Fruit fly (Drosophila melanogaster) whole organism, embryonic: ENCODE measurements around the gene CG15412.
A peak's percentile ranks its signal among the peaks of the same experiment; 100 is the strongest.

ENCODE experiments used
- ATbp ChIP-seq: fragments of 200-800 bp; sonication (Bioruptor generic); optimal IDR thresholded peaks from 2 replicates; lab custom pipeline; 2017; ENCODE audit warnings: missing biosample characterization, mild to moderate bottlenecking, missing genetic modification characterization, missing genetic modification reagents
- Blimp-1 ChIP-seq: fragments of 200-800 bp; sonication (Bioruptor generic); optimal IDR thresholded peaks from 3 replicates; lab custom pipeline; 2018; ENCODE audit warnings: missing biosample characterization, missing genetic modification characterization, mild to moderate bottlenecking, moderate library complexity, missing genetic modification reagents
- CG1024 ChIP-seq: fragments of 200-800 bp; sonication (Bioruptor generic); IDR thresholded peaks from 2 replicates; pipeline ENCODE4 v1.3.6; 2022; ENCODE audit warnings: missing biosample characterization, missing genetic modification characterization
- CG10274 ChIP-seq: fragments of 200-800 bp; sonication (Bioruptor generic); optimal IDR thresholded peaks from 3 replicates; lab custom pipeline; 2017; ENCODE audit warnings: missing biosample characterization, mild to moderate bottlenecking, missing genetic modification characterization
- CG10565 ChIP-seq: fragments of 200-800 bp; sonication (Bioruptor generic); optimal IDR thresholded peaks from 3 replicates; lab custom pipeline; 2016; ENCODE audit warnings: missing biosample characterization, mild to moderate bottlenecking, missing genetic modification characterization
- CG10959 ChIP-seq: fragments of 200-800 bp; sonication (Bioruptor generic); IDR thresholded peaks from 2 replicates; pipeline ENCODE4 v1.3.6; 2022; ENCODE audit warnings: missing biosample characterization, missing genetic modification characterization
- CG11247 ChIP-seq: fragments of 200-800 bp; sonication (Bioruptor generic); IDR thresholded peaks from 2 replicates; pipeline ENCODE4 v1.3.6; 2022; ENCODE audit warnings: missing biosample characterization, missing genetic modification characterization
- CG11696 ChIP-seq: fragments of 200-800 bp; sonication (Bioruptor generic); IDR thresholded peaks from 2 replicates; pipeline ENCODE4 v1.3.6; 2022; ENCODE audit warnings: missing biosample characterization, missing genetic modification characterization
- CG12391 ChIP-seq: fragments of 200-800 bp; sonication (Bioruptor generic); optimal IDR thresholded peaks from 3 replicates; lab custom pipeline; 2018; ENCODE audit warnings: missing biosample characterization, mild to moderate bottlenecking, missing genetic modification characterization, moderate library complexity
- CG14710 ChIP-seq: fragments of 200-800 bp; sonication (Bioruptor generic); optimal IDR thresholded peaks from 3 replicates; lab custom pipeline; 2019; ENCODE audit warnings: missing biosample characterization, mild to moderate bottlenecking, missing genetic modification characterization, moderate library complexity
- CG15601 ChIP-seq: fragments of 200-800 bp; sonication (Bioruptor generic); optimal IDR thresholded peaks from 3 replicates; lab custom pipeline; 2019; ENCODE audit warnings: missing biosample characterization, mild to moderate bottlenecking, missing genetic modification characterization, moderate library complexity
- CG1602 ChIP-seq: fragments of 200-800 bp; sonication (Bioruptor generic); optimal IDR thresholded peaks from 3 replicates; lab custom pipeline; 2016; ENCODE audit warnings: missing biosample characterization, missing genetic modification characterization
- CG17186 ChIP-seq: fragments of 200-800 bp; sonication (Bioruptor generic); optimal IDR thresholded peaks from 3 replicates; lab custom pipeline; 2017; ENCODE audit warnings: missing biosample characterization, missing genetic modification reagents, missing genetic modification characterization
- CG17359 ChIP-seq: fragments of 200-800 bp; sonication (Bioruptor generic); optimal IDR thresholded peaks from 3 replicates; lab custom pipeline; 2018; ENCODE audit warnings: missing biosample characterization, mild to moderate bottlenecking, missing genetic modification characterization, moderate library complexity
- CG17912 ChIP-seq: fragments of 200-800 bp; sonication (Bioruptor generic); optimal IDR thresholded peaks from 2 replicates; lab custom pipeline; 2018; ENCODE audit warnings: missing biosample characterization, mild to moderate bottlenecking, missing genetic modification characterization
- CG18619 ChIP-seq: fragments of 200-800 bp; sonication (Bioruptor generic); optimal IDR thresholded peaks from 3 replicates; lab custom pipeline; 2017; ENCODE audit warnings: missing biosample characterization, mild to moderate bottlenecking, missing genetic modification characterization
- CG2116 ChIP-seq: fragments of 200-800 bp; sonication (Bioruptor generic); optimal IDR thresholded peaks from 3 replicates; lab custom pipeline; 2018; ENCODE audit warnings: missing biosample characterization, mild to moderate bottlenecking, missing genetic modification characterization
- CG2889 ChIP-seq: fragments of 200-800 bp; sonication (Bioruptor generic); IDR thresholded peaks from 3 replicates; pipeline ENCODE4 v1.3.6; 2022; ENCODE audit warnings: missing biosample characterization, missing genetic modification characterization
- CG3163 ChIP-seq: fragments of 200-800 bp; sonication (Bioruptor generic); optimal IDR thresholded peaks from 3 replicates; lab custom pipeline; 2016; ENCODE audit warnings: missing biosample characterization, missing genetic modification characterization
- CG34376 ChIP-seq: fragments of 200-800 bp; sonication (Bioruptor generic); optimal IDR thresholded peaks from 2 replicates; lab custom pipeline; 2018; ENCODE audit warnings: missing biosample characterization, mild to moderate bottlenecking, missing genetic modification characterization
- CG43689 ChIP-seq: fragments of 200-800 bp; sonication (Bioruptor generic); IDR thresholded peaks from 2 replicates; pipeline ENCODE4 v1.3.6; 2022; ENCODE audit warnings: missing biosample characterization, missing genetic modification characterization
- H15 ChIP-seq: fragments of 200-800 bp; sonication (Bioruptor generic); IDR thresholded peaks from 3 replicates; pipeline ENCODE4 v1.3.6; 2022; ENCODE audit warnings: missing biosample characterization, missing genetic modification characterization
- HLH54F ChIP-seq: fragments of 200-800 bp; sonication (Bioruptor generic); optimal IDR thresholded peaks from 3 replicates; lab custom pipeline; 2016; ENCODE audit warnings: missing biosample characterization, missing genetic modification characterization
- Med ChIP-seq: fragments of 200-800 bp; sonication (Bioruptor generic); peaks from one replicate; lab custom pipeline; 2016; ENCODE audit warnings: missing biosample characterization, missing genetic modification characterization, mild to moderate bottlenecking, inconsistent platforms, moderate library complexity
- Opbp ChIP-seq: fragments of 200-800 bp; sonication (Bioruptor generic); IDR thresholded peaks from 3 replicates; pipeline ENCODE4 v1.3.6; 2022; ENCODE audit warnings: missing biosample characterization, missing genetic modification characterization; ENCODE audit not compliant: partially characterized antibody
- Six4 ChIP-seq: fragments of 200-800 bp; sonication (Bioruptor generic); optimal IDR thresholded peaks from 2 replicates; lab custom pipeline; 2016; ENCODE audit warnings: missing biosample characterization, missing genetic modification characterization
- Sry-β ChIP-seq: fragments of 200-800 bp; sonication (Bioruptor generic); optimal IDR thresholded peaks from 2 replicates; lab custom pipeline; 2018; ENCODE audit warnings: missing biosample characterization, mild to moderate bottlenecking, missing genetic modification characterization, moderate library complexity
- Usf ChIP-seq: fragments of 200-800 bp; sonication (Bioruptor generic); optimal IDR thresholded peaks from 2 replicates; lab custom pipeline; 2017; ENCODE audit warnings: missing genotype, missing biosample characterization, missing genetic modification characterization
- ap ChIP-seq: fragments of 200-800 bp; sonication (Bioruptor generic); IDR thresholded peaks from 2 replicates; pipeline ENCODE4 v1.3.6; 2022; ENCODE audit warnings: missing biosample characterization, missing genetic modification characterization
- bigmax ChIP-seq: fragments of 200-800 bp; sonication (Bioruptor generic); optimal IDR thresholded peaks from 2 replicates; lab custom pipeline; 2018; ENCODE audit warnings: missing biosample characterization, mild to moderate bottlenecking, missing genetic modification characterization
- dan ChIP-seq: fragments of 200-800 bp; sonication (Bioruptor generic); IDR thresholded peaks from 2 replicates; pipeline ENCODE4 v1.3.6; 2022; ENCODE audit warnings: missing biosample characterization, missing genetic modification characterization
- danr ChIP-seq: fragments of 200-800 bp; sonication (Bioruptor generic); IDR thresholded peaks from 2 replicates; pipeline ENCODE4 v1.3.6; 2022; ENCODE audit warnings: missing biosample characterization, missing genetic modification characterization
- fd96Cb ChIP-seq: fragments of 200-800 bp; sonication (Bioruptor generic); optimal IDR thresholded peaks from 2 replicates; lab custom pipeline; 2018; ENCODE audit warnings: missing biosample characterization, mild to moderate bottlenecking, missing genetic modification characterization, moderate library complexity
- gce ChIP-seq: fragments of 200-800 bp; sonication (Bioruptor generic); IDR thresholded peaks from 3 replicates; pipeline ENCODE4 v1.3.6; 2022; ENCODE audit warnings: missing biosample characterization, missing genetic modification characterization
- insv ChIP-seq, 2 experiments: fragments of 200-800 bp; sonication (Bioruptor generic); optimal IDR thresholded peaks; 3 replicates each; lab custom pipeline; 2016 to 2018; ENCODE audit warnings: missing biosample characterization in 2 of 2, missing genetic modification characterization in 2 of 2
- ken ChIP-seq: fragments of 200-800 bp; sonication (Bioruptor generic); IDR thresholded peaks from 3 replicates; pipeline ENCODE4 v1.3.6; 2022; ENCODE audit warnings: missing biosample characterization, missing genetic modification characterization
- lilli ChIP-seq: fragments of 200-800 bp; sonication (Bioruptor generic); optimal IDR thresholded peaks from 3 replicates; lab custom pipeline; 2016; ENCODE audit warnings: missing biosample characterization, missing genetic modification characterization
- mld ChIP-seq: fragments of 200-800 bp; sonication (Bioruptor generic); IDR thresholded peaks from 3 replicates; pipeline ENCODE4 v1.3.6; 2022; ENCODE audit warnings: missing biosample characterization, missing genetic modification characterization; ENCODE audit not compliant: partially characterized antibody
- pfk ChIP-seq: fragments of 200-800 bp; sonication (Bioruptor generic); optimal IDR thresholded peaks from 2 replicates; lab custom pipeline; 2018; ENCODE audit warnings: missing biosample characterization, mild to moderate bottlenecking, missing genetic modification characterization, moderate library complexity
- psq ChIP-seq: fragments of 200-800 bp; sonication (Bioruptor generic); optimal IDR thresholded peaks from 2 replicates; lab custom pipeline; 2017; ENCODE audit warnings: missing biosample characterization, missing genetic modification characterization
- pzg ChIP-seq: fragments of 200-800 bp; sonication (Bioruptor generic); optimal IDR thresholded peaks from 3 replicates; lab custom pipeline; 2018; ENCODE audit warnings: missing biosample characterization, mild to moderate bottlenecking, missing genetic modification characterization, moderate library complexity
- sens-2 ChIP-seq: fragments of 200-800 bp; sonication (Bioruptor generic); IDR thresholded peaks from 2 replicates; pipeline ENCODE4 v1.3.6; 2022; ENCODE audit warnings: missing biosample characterization, missing genetic modification characterization
- tll ChIP-seq, 2 experiments: fragments of 200-800 bp in 1 of 2; fragments of >200 bp in 1 of 2; sonication (Bioruptor generic) in 1 of 2; optimal IDR thresholded peaks; 2 replicates each; lab custom pipeline; 2017 to 2019; ENCODE audit warnings: missing biosample characterization in 2 of 2, missing genetic modification characterization in 2 of 2, mild to moderate bottlenecking in 1 of 2, moderate library complexity in 1 of 2
- tna ChIP-seq: fragments of 200-800 bp; sonication (Bioruptor generic); IDR thresholded peaks from 2 replicates; pipeline ENCODE4 v1.3.6; 2022; ENCODE audit warnings: missing biosample characterization, missing genetic modification characterization; ENCODE audit not compliant: partially characterized antibody
- unc-4 ChIP-seq: fragments of 200-800 bp; sonication (Bioruptor generic); IDR thresholded peaks from 2 replicates; pipeline ENCODE4 v1.3.6; 2022; ENCODE audit warnings: missing biosample characterization, missing genetic modification characterization; ENCODE audit not compliant: partially characterized antibody
- usp ChIP-seq: fragments of >200 bp; optimal IDR thresholded peaks from 2 replicates; lab custom pipeline; 2017; ENCODE audit warnings: missing biosample characterization, missing genetic modification characterization
- zen2 ChIP-seq: fragments of 200-800 bp; sonication (Bioruptor generic); IDR thresholded peaks from 3 replicates; pipeline ENCODE4 v1.3.6; 2022; ENCODE audit warnings: missing biosample characterization, missing genetic modification characterization; ENCODE audit not compliant: partially characterized antibody
- zfh2 ChIP-seq: fragments of 200-800 bp; sonication (Bioruptor generic); optimal IDR thresholded peaks from 2 replicates; lab custom pipeline; 2016; ENCODE audit warnings: missing biosample characterization, missing genetic modification characterization

CG15412 gene

dm6 chr2L:3354642-3355380 lies 20.7 kb downstream of the CG15412 start, which contains the start of gene E23 (continued):
- peak; percentile 97 for TF ChIP-seq danr
- peak; percentile 97 for TF ChIP-seq ken (GFP tag; lab: Robert Waterston, UW)
- TF ChIP-seq CG17912 (GFP tag; lab: Kevin White, UChicago), result peak; percentile 97
- TF ChIP-seq Blimp-1 (GFP tag; lab: Kevin White, UChicago), result peak; percentile 98
- peak; percentile 100 for TF ChIP-seq CG12391 (tag; lab: Kevin White, UChicago)
- TF ChIP-seq sens-2 (GFP tag; lab: Robert Waterston, UW), result peak; percentile 94
- no peak for TF ChIP-seq tll (GFP tag; optimal IDR thresholded peaks at IDR 0.05; lab: Kevin White, UChicago)
- TF ChIP-seq lilli, result peak; percentile 98
- peak; percentile 40; the same call in 1 of the 2 replicates for TF ChIP-seq unc-4 (GFP tag; lab: Robert Waterston, UW)
- peak; percentile 99 for TF ChIP-seq CG15601 (tag; lab: Kevin White, UChicago)
- peak; percentile 96 for TF ChIP-seq CG34376 (GFP tag; lab: Kevin White, UChicago)
- peak; percentile 99 for TF ChIP-seq fd96Cb (tag; lab: Kevin White, UChicago)
- peak; percentile 95 for TF ChIP-seq CG10959
- TF ChIP-seq CG10274 (GFP tag; lab: Kevin White, UChicago), result peak; percentile 89
- TF ChIP-seq CG11696 (GFP tag; lab: Robert Waterston, UW), result peak; percentile 88
- peak; percentile 42 to 81 for TF ChIP-seq insv (GFP tag; optimal IDR thresholded peaks at IDR 0.05; lab: Kevin White, UChicago)
- TF ChIP-seq CG17359, result peak; percentile 99
- peak; percentile 60; the same call in 1 of the 2 replicates for TF ChIP-seq tna
- TF ChIP-seq CG10565 (GFP tag; lab: Kevin White, UChicago), result peak; percentile 89
- TF ChIP-seq HLH54F (GFP tag; lab: Kevin White, UChicago), result peak; percentile 97
- TF ChIP-seq psq, result peak; percentile 94
- TF ChIP-seq CG11247 (GFP tag; lab: Robert Waterston, UW), result peak; percentile 96
- peak; percentile 93 for TF ChIP-seq CG2116 (GFP tag; lab: Kevin White, UChicago)
- TF ChIP-seq Usf (GFP tag; lab: Kevin White, UChicago), result peak; percentile 98
- TF ChIP-seq ap (GFP tag; lab: Robert Waterston, UW), result peak; percentile 95
- no peak; the same call in 2 of the 3 replicates for TF ChIP-seq zen2 (GFP tag; lab: Robert Waterston, UW)
- peak; percentile 98 for TF ChIP-seq Med (GFP tag; lab: Kevin White, UChicago)
- TF ChIP-seq CG18619, result peak; percentile 99
- peak; percentile 69; the same call in 2 of the 3 replicates for TF ChIP-seq Opbp (GFP tag; lab: Robert Waterston, UW)
- TF ChIP-seq pzg, result peak; percentile 13
- peak; percentile 40 for TF ChIP-seq pfk (GFP tag; lab: Kevin White, UChicago)
- TF ChIP-seq CG17186 (GFP tag; lab: Kevin White, UChicago), result peak; percentile 82
- TF ChIP-seq dan (GFP tag; lab: Robert Waterston, UW), result peak; percentile 76
- TF ChIP-seq usp (GFP tag; lab: Kevin White, UChicago), result no peak
- TF ChIP-seq CG1024 (GFP tag; lab: Robert Waterston, UW), result peak; percentile 93
- TF ChIP-seq CG1602 (GFP tag; lab: Kevin White, UChicago), result peak; percentile 99
- peak; percentile 98 for TF ChIP-seq Six4 (GFP tag; lab: Kevin White, UChicago)
- peak; percentile 94 for TF ChIP-seq gce
- TF ChIP-seq H15 (GFP tag; lab: Robert Waterston, UW), result peak; percentile 98
- peak; percentile 97 for TF ChIP-seq zfh2 (GFP tag; lab: Kevin White, UChicago)
- TF ChIP-seq CG2889 (GFP tag; lab: Robert Waterston, UW), result peak; percentile 95
- peak; percentile 98 for TF ChIP-seq CG14710 (tag; lab: Kevin White, UChicago)
- peak; percentile 48 for TF ChIP-seq bigmax (GFP tag; lab: Kevin White, UChicago)
- TF ChIP-seq mld (GFP tag; lab: Robert Waterston, UW), result peak; percentile 70; the same call in 1 of the 3 replicates
- peak; percentile 75 for TF ChIP-seq Sry-β (GFP tag; lab: Kevin White, UChicago)
- peak; percentile 96 for TF ChIP-seq CG43689 (GFP tag; lab: Robert Waterston, UW)
- peak; percentile 82 for TF ChIP-seq CG3163 (GFP tag; lab: Kevin White, UChicago)
- TF ChIP-seq ATbp (GFP tag; lab: Kevin White, UChicago), result peak; percentile 99
